Worm (Caenorhabditis elegans) whole organism, young adult: ENCODE measurements around the gene srlf-15.
A peak's percentile ranks its signal among the peaks of the same experiment; 100 is the strongest.

Experiments used
- B0035.1 ChIP-seq: sonication (generic microtip); optimal IDR thresholded peaks from 2 replicates; lab custom pipeline; 2016; ENCODE audit warnings: missing genetic modification characterization, mild to moderate bottlenecking, missing compliant biosample characterization, missing genotype, missing genetic modification reagents
- B0261.1 ChIP-seq: sonication (generic microtip); optimal IDR thresholded peaks from 2 replicates; lab custom pipeline; 2016; ENCODE audit warnings: mild to moderate bottlenecking, missing genetic modification characterization, moderate library complexity, missing compliant biosample characterization
- C06A6.2 ChIP-seq: fragments of 200-800 bp; sonication (Bioruptor generic); conservative IDR thresholded peaks from 2 replicates; pipeline ENCODE4 v1.3.6; 2022; ENCODE audit warnings: missing genetic modification characterization, missing compliant biosample characterization
- F37B4.10 ChIP-seq: fragments of 200-800 bp; sonication (Bioruptor generic); IDR thresholded peaks from 2 replicates; pipeline ENCODE4 v1.3.6; 2022; ENCODE audit warnings: missing genetic modification characterization, missing compliant biosample characterization
- T07F8.4 ChIP-seq: sonication (generic microtip); optimal IDR thresholded peaks from 2 replicates; lab custom pipeline; 2016; ENCODE audit warnings: mild to moderate bottlenecking, missing genetic modification characterization, moderate library complexity, missing compliant biosample characterization
- Y53F4B.3 ChIP-seq: fragments of 200-800 bp; sonication (Bioruptor generic); IDR thresholded peaks from 2 replicates; pipeline ENCODE4 v1.3.6; 2022; ENCODE audit warnings: missing genetic modification reagents, missing genetic modification characterization, missing compliant biosample characterization
- Y67H2A.10 ChIP-seq: fragments of 200-800 bp; sonication (Bioruptor generic); conservative IDR thresholded peaks from 2 replicates; pipeline ENCODE4 v1.3.6; 2022; ENCODE audit warnings: missing genetic modification reagents, missing genetic modification characterization, missing compliant biosample characterization
- aptf-2 ChIP-seq: fragments of 200-800 bp; sonication (Bioruptor generic); conservative IDR thresholded peaks from 2 replicates; pipeline ENCODE4 v1.3.6; 2022; ENCODE audit warnings: missing genetic modification reagents, missing genetic modification characterization, missing compliant biosample characterization
- attf-3 ChIP-seq: fragments of 200-800 bp; sonication (Bioruptor generic); conservative IDR thresholded peaks from 2 replicates; pipeline ENCODE4 v1.3.6; 2022; ENCODE audit warnings: missing genetic modification reagents, missing genetic modification characterization, missing compliant biosample characterization
- bed-2 ChIP-seq: fragments of 200-800 bp; sonication (Bioruptor generic); IDR thresholded peaks from 2 replicates; pipeline ENCODE4 v1.3.6; 2022; ENCODE audit warnings: missing genetic modification reagents, missing genetic modification characterization, missing compliant biosample characterization
- cebp-2 ChIP-seq: fragments of 200-800 bp; sonication (Bioruptor generic); IDR thresholded peaks from 2 replicates; pipeline ENCODE4 v1.3.6; 2022; ENCODE audit warnings: missing genetic modification characterization, missing compliant biosample characterization
- die-1 ChIP-seq: sonication (generic microtip); optimal IDR thresholded peaks from 2 replicates; lab custom pipeline; 2016; ENCODE audit warnings: missing genotype, mild to moderate bottlenecking, missing genetic modification characterization, missing compliant biosample characterization
- dpl-1 ChIP-seq: fragments of 150-350 bp; optimal IDR thresholded peaks from 2 replicates; lab custom pipeline; 2014; ENCODE audit warnings: missing biosample characterization, missing genetic modification reagents, missing genetic modification characterization
- efl-1 ChIP-seq: fragments of 150-350 bp; optimal IDR thresholded peaks from 2 replicates; lab custom pipeline; 2014; ENCODE audit warnings: missing biosample characterization, missing genetic modification reagents, missing genetic modification characterization
- fkh-3 ChIP-seq: sonication (generic microtip); optimal IDR thresholded peaks from 2 replicates; lab custom pipeline; 2016; ENCODE audit warnings: mild to moderate bottlenecking, missing genetic modification characterization, missing compliant biosample characterization
- him-1 ChIP-seq: sonication (generic microtip); optimal IDR thresholded peaks from 2 replicates; lab custom pipeline; 2016; ENCODE audit warnings: missing genotype, missing genetic modification reagents, missing genetic modification characterization, missing compliant biosample characterization
- hlh-26 ChIP-seq: fragments of 200-800 bp; sonication (Bioruptor generic); conservative IDR thresholded peaks from 2 replicates; pipeline ENCODE4 v1.3.6; 2022; ENCODE audit warnings: missing genetic modification reagents, missing genetic modification characterization, missing compliant biosample characterization
- hsf-1 ChIP-seq: fragments of 200-800 bp; sonication (Bioruptor generic); IDR thresholded peaks from 2 replicates; pipeline ENCODE4 v1.3.6; 2022; ENCODE audit warnings: missing genetic modification reagents, missing genetic modification characterization, missing compliant biosample characterization
- let-607 ChIP-seq, 2 experiments: fragments of 200-800 bp in 1 of 2; sonication (Bioruptor generic) in 1 of 2; sonication (generic microtip) in 1 of 2; optimal IDR thresholded peaks; 2 replicates each; lab custom pipeline; 2016 to 2018; ENCODE audit warnings: mild to moderate bottlenecking in 2 of 2, missing compliant biosample characterization in 2 of 2, missing genetic modification characterization in 2 of 2, moderate library complexity in 2 of 2, missing genotype in 1 of 2
- lin-35 ChIP-seq, 3 experiments: fragments of 150-350 bp in 2 of 3; sonication (generic microtip) in 1 of 3; optimal IDR thresholded peaks; 2 replicates each; lab custom pipeline; 2014 to 2018; ENCODE audit warnings: missing biosample characterization in 3 of 3, missing genetic modification characterization in 3 of 3, missing genetic modification reagents in 3 of 3
- lin-54 ChIP-seq: fragments of 200-800 bp; sonication (Bioruptor generic); optimal IDR thresholded peaks from 2 replicates; lab custom pipeline; 2018; ENCODE audit warnings: mild to moderate bottlenecking, missing genetic modification characterization, missing compliant biosample characterization
- madf-10 ChIP-seq: sonication (generic microtip); optimal IDR thresholded peaks from 2 replicates; lab custom pipeline; 2016; ENCODE audit warnings: mild to moderate bottlenecking, missing genetic modification characterization, missing compliant biosample characterization
- mcd-1 ChIP-seq: fragments of 200-800 bp; sonication (Bioruptor generic); IDR thresholded peaks from 2 replicates; pipeline ENCODE4 v1.3.6; 2022; ENCODE audit warnings: missing genetic modification reagents, missing genetic modification characterization, missing compliant biosample characterization
- mes-4 ChIP-seq: sonication (generic microtip); optimal IDR thresholded peaks from 2 replicates; lab custom pipeline; 2016; ENCODE audit warnings: missing genotype, missing genetic modification characterization, missing compliant biosample characterization
- nfya-1 ChIP-seq: sonication (generic microtip); optimal IDR thresholded peaks from 2 replicates; lab custom pipeline; 2017; ENCODE audit warnings: antibody characterized with exemption, missing compliant biosample characterization, missing genetic modification characterization, borderline replicate concordance; ENCODE audit not compliant: insufficient read depth
- nfyb-1 ChIP-seq: fragments of 200-800 bp; sonication (Bioruptor generic); IDR thresholded peaks from 2 replicates; pipeline ENCODE4 v1.3.6; 2022; ENCODE audit warnings: missing genetic modification reagents, missing genetic modification characterization, missing compliant biosample characterization
- nhr-80 ChIP-seq: sonication (generic microtip); optimal IDR thresholded peaks from 2 replicates; lab custom pipeline; 2016; ENCODE audit warnings: missing genetic modification characterization, missing compliant biosample characterization
- sea-2 ChIP-seq: fragments of 200-800 bp; sonication (Bioruptor generic); IDR thresholded peaks from 2 replicates; pipeline ENCODE4 v1.3.6; 2022; ENCODE audit warnings: missing genetic modification characterization, missing compliant biosample characterization
- snpc-4 ChIP-seq, 5 experiments: fragments of 150-350 bp in 1 of 5; sonication (generic microtip) in 4 of 5; optimal IDR thresholded peaks; 2 replicates each; lab custom pipeline; 2014 to 2018; ENCODE audit warnings: missing genetic modification characterization in 5 of 5, missing biosample characterization in 3 of 5, antibody characterized with exemption in 2 of 5, mild to moderate bottlenecking in 2 of 5, missing compliant biosample characterization in 2 of 5, missing genotype in 2 of 5, moderate library complexity in 2 of 5, missing genetic modification reagents in 1 of 5
- sptf-2 ChIP-seq: fragments of 200-800 bp; sonication (Bioruptor generic); optimal IDR thresholded peaks from 2 replicates; lab custom pipeline; 2018; ENCODE audit warnings: mild to moderate bottlenecking, missing genetic modification characterization, missing compliant biosample characterization
- tlf-1 ChIP-seq: fragments of 200-800 bp; sonication (Bioruptor generic); optimal IDR thresholded peaks from 2 replicates; lab custom pipeline; 2018; ENCODE audit warnings: mild to moderate bottlenecking, missing genetic modification characterization, missing compliant biosample characterization
- xnd-1 ChIP-seq: sonication (generic microtip); optimal IDR thresholded peaks from 2 replicates; lab custom pipeline; 2016; ENCODE audit warnings: missing genotype, missing genetic modification reagents, missing genetic modification characterization, missing compliant biosample characterization
- zim-3 ChIP-seq: sonication (generic microtip); optimal IDR thresholded peaks from 2 replicates; lab custom pipeline; 2017; ENCODE audit warnings: mild to moderate bottlenecking, missing genetic modification characterization, moderate library complexity, missing compliant biosample characterization
- ztf-18 ChIP-seq: sonication (generic microtip); optimal IDR thresholded peaks from 2 replicates; lab custom pipeline; 2016; ENCODE audit warnings: missing genotype, mild to moderate bottlenecking, missing genetic modification characterization, missing compliant biosample characterization

srlf-15 gene

DNA sequence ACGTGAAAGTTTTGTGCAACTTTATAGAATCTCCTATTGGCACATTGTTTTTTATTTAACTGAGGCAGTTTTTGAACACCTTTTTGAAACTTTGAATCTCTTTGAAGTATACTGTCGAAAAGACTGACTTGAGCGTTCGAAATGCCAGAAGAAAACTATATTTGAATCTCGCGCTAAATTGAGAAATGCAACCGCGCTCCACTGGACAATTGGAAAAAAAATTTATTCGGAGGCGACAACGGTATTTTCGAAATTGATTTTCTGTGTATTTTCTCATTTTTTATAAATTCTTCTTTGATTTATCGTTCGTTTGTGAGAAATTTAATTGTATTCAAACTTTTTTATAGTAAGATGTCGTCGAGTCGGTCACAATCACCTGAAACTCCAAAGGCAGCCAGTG, 13.9 kb upstream of the srlf-15 start, which contains the start of gene let-858:
Gene let-858, plus strand, starts transcription at position 348 of the 400 bp plus-strand sequence.
- TF ChIP-seq dpl-1 (GFP tag; lab: Kevin White, UChicago): peak; percentile 68
- TF ChIP-seq lin-35 (GFP tag; optimal IDR thresholded peaks at IDR 0.05; lab: Kevin White, UChicago): peak in 2 of 3 experiments; percentile 20 to 87
- peak; percentile 81 for TF ChIP-seq efl-1 (GFP tag; lab: Kevin White, UChicago)
- peak; percentile 93 for TF ChIP-seq lin-54 (GFP tag; lab: Kevin White, UChicago)
- no peak for TF ChIP-seq madf-10 (tag; lab: Kevin White, UChicago)
- peak; percentile 94 for TF ChIP-seq mcd-1 (GFP tag; lab: Robert Waterston, UW)
- no peak for TF ChIP-seq nfya-1 (tag; lab: Kevin White, UChicago)
- no peak for TF ChIP-seq sptf-2 (GFP tag; lab: Kevin White, UChicago)

- TF ChIP-seq dpl-1 (GFP tag; lab: Kevin White, UChicago): no peak
Measured at ce11 chrII:11025566-11025965, 10.3 kb upstream of the srlf-15 start, which contains the start of gene F33A8.7. Gene F33A8.7 (minus strand): TSS chrII:11025666.

ce11 chrII:11027777-11028176, 8.1 kb upstream of the srlf-15 start:
- no peak for TF ChIP-seq mes-4 (tag; lab: Kevin White, UChicago)
- no peak for TF ChIP-seq die-1 (tag; lab: Kevin White, UChicago)
- no peak for TF ChIP-seq fkh-3
- no peak for TF ChIP-seq zim-3 (tag; lab: Kevin White, UChicago)
- TF ChIP-seq lin-35 (GFP tag; optimal IDR thresholded peaks at IDR 0.05; lab: Kevin White, UChicago): no peak
- TF ChIP-seq B0261.1 (tag; lab: Kevin White, UChicago): no peak
- no peak for TF ChIP-seq F37B4.10
- no peak for TF ChIP-seq Y67H2A.10
- no peak for TF ChIP-seq nhr-80
- no peak for TF ChIP-seq C06A6.2
- TF ChIP-seq him-1 (tag; lab: Kevin White, UChicago): no peak
- no peak for TF ChIP-seq B0035.1 (tag; lab: Kevin White, UChicago)
- no peak for TF ChIP-seq lin-54 (GFP tag; lab: Kevin White, UChicago)
- no peak for TF ChIP-seq madf-10 (tag; lab: Kevin White, UChicago)

DNA sequence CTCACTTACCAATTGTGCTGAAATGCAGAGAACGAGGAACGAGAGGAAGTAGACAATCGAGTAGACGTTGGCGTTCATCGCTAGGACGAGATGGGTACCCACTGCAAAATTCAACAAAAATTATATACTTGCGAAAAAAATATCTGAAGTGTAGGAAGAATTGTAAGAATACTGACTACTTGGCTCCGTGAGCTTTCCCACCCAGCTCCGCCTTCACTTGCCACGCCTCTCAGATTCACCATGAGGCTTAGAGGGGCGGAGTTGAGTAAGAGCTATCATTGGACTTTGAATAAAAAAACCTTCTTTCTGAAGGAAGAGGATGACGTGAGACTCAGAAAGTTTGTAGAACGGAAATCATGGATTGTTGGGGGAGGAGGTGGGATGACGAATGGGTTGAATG, 5.6 kb upstream of the srlf-15 start, which contains the start of gene nlp-18:
Gene nlp-18, minus strand, starts transcription at position 101 of the 400 bp plus-strand sequence.
- TF ChIP-seq ztf-18 (tag; lab: Kevin White, UChicago): no peak
- no peak for TF ChIP-seq cebp-2 (GFP tag; lab: Robert Waterston, UW)
- TF ChIP-seq Y53F4B.3 (GFP tag; lab: Robert Waterston, UW): no peak
- TF ChIP-seq bed-2 (GFP tag; lab: Robert Waterston, UW): no peak
- no peak for TF ChIP-seq efl-1 (GFP tag; lab: Kevin White, UChicago)
- TF ChIP-seq C06A6.2: no peak
- TF ChIP-seq xnd-1: no peak
- no peak for TF ChIP-seq snpc-4 (GFP tag; optimal IDR thresholded peaks at IDR 0.05; lab: Kevin White, UChicago)
- TF ChIP-seq snpc-4 (tag; optimal IDR thresholded peaks at IDR 0.05; lab: Kevin White, UChicago): no peak
- no peak for TF ChIP-seq tlf-1
- TF ChIP-seq aptf-2: no peak
- TF ChIP-seq hlh-26: no peak
- TF ChIP-seq sea-2 (GFP tag; lab: Robert Waterston, UW): no peak
- TF ChIP-seq attf-3: no peak
- TF ChIP-seq nfyb-1 (GFP tag; lab: Robert Waterston, UW): no peak
- no peak for TF ChIP-seq mes-4 (tag; lab: Kevin White, UChicago)
- TF ChIP-seq T07F8.4 (tag; lab: Kevin White, UChicago): no peak
- no peak for TF ChIP-seq let-607 (tag; optimal IDR thresholded peaks at IDR 0.05; lab: Kevin White, UChicago)
- no peak for TF ChIP-seq nfya-1 (tag; lab: Kevin White, UChicago)
- no peak for TF ChIP-seq hsf-1
- TF ChIP-seq, all 124 proteins: peak for 0
